Fruit fly (Drosophila melanogaster) whole organism, embryonic: ENCODE results near the gene CG17109.
A peak's percentile ranks its signal among the peaks of the same experiment; 100 is the strongest.

Source experiments
- Antp ChIP-seq: fragments of 200-800 bp; sonication (Bioruptor generic); optimal IDR thresholded peaks from 3 replicates; lab custom pipeline; 2016; ENCODE audit warnings: missing biosample characterization, missing genetic modification characterization
- Awh ChIP-seq: fragments of 200-800 bp; sonication (Bioruptor generic); IDR thresholded peaks from 2 replicates; pipeline ENCODE4, ENCODE4 v1.3.6; 2022; ENCODE audit warnings: missing biosample characterization, missing genetic modification characterization
- C15 ChIP-seq: fragments of 200-800 bp; sonication (Bioruptor generic); IDR thresholded peaks from 3 replicates; pipeline ENCODE4 v1.3.6; 2022; ENCODE audit warnings: missing biosample characterization, missing genetic modification characterization
- CG10147 ChIP-seq: fragments of 200-800 bp; sonication (Bioruptor generic); optimal IDR thresholded peaks from 2 replicates; lab custom pipeline; 2019; ENCODE audit warnings: missing biosample characterization, mild to moderate bottlenecking, missing genetic modification characterization, moderate library complexity
- CG10267 ChIP-seq: fragments of 200-800 bp; sonication (Bioruptor generic); optimal IDR thresholded peaks from 2 replicates; lab custom pipeline; 2018; ENCODE audit warnings: missing biosample characterization, mild to moderate bottlenecking, missing genetic modification characterization, moderate library complexity
- CG10366 ChIP-seq: fragments of 200-800 bp; sonication (Bioruptor generic); IDR thresholded peaks from 2 replicates; pipeline ENCODE4 v1.3.6; 2022; ENCODE audit warnings: missing biosample characterization, missing genetic modification characterization
- CG10959 ChIP-seq: fragments of 200-800 bp; sonication (Bioruptor generic); IDR thresholded peaks from 2 replicates; pipeline ENCODE4 v1.3.6; 2022; ENCODE audit warnings: missing biosample characterization, missing genetic modification characterization
- CG11696 ChIP-seq: fragments of 200-800 bp; sonication (Bioruptor generic); IDR thresholded peaks from 2 replicates; pipeline ENCODE4 v1.3.6; 2022; ENCODE audit warnings: missing biosample characterization, missing genetic modification characterization
- CG12391 ChIP-seq: fragments of 200-800 bp; sonication (Bioruptor generic); optimal IDR thresholded peaks from 3 replicates; lab custom pipeline; 2018; ENCODE audit warnings: missing biosample characterization, mild to moderate bottlenecking, missing genetic modification characterization, moderate library complexity
- CG12769 ChIP-seq: fragments of 200-800 bp; sonication (Bioruptor generic); optimal IDR thresholded peaks from 2 replicates; lab custom pipeline; 2019; ENCODE audit warnings: missing biosample characterization, mild to moderate bottlenecking, missing genetic modification characterization, moderate library complexity
- CG13123 ChIP-seq: fragments of 200-800 bp; sonication (Bioruptor generic); optimal IDR thresholded peaks from 2 replicates; lab custom pipeline; 2016; ENCODE audit warnings: missing biosample characterization, missing genetic modification characterization
- CG16779 ChIP-seq: fragments of 200-800 bp; sonication (Bioruptor generic); IDR thresholded peaks from 2 replicates; pipeline ENCODE4 v1.3.6; 2022; ENCODE audit warnings: missing biosample characterization, missing genetic modification characterization
- CG17361 ChIP-seq: fragments of 200-800 bp; sonication (Bioruptor generic); IDR thresholded peaks from 3 replicates; pipeline ENCODE4 v1.3.6; 2022; ENCODE audit warnings: missing biosample characterization, missing genetic modification characterization
- CG2712 ChIP-seq: fragments of 200-800 bp; optimal IDR thresholded peaks from 3 replicates; lab custom pipeline; 2019; ENCODE audit warnings: missing biosample characterization, mild to moderate bottlenecking, missing genetic modification characterization, moderate library complexity
- CG33557 ChIP-seq: fragments of 200-800 bp; sonication (Bioruptor generic); optimal IDR thresholded peaks from 2 replicates; lab custom pipeline; 2019; ENCODE audit warnings: missing biosample characterization, mild to moderate bottlenecking, missing genetic modification characterization, moderate library complexity
- CG3838 ChIP-seq: fragments of 200-800 bp; sonication (Bioruptor generic); optimal IDR thresholded peaks from 3 replicates; lab custom pipeline; 2016; ENCODE audit warnings: missing biosample characterization, missing genetic modification characterization
- CG6272 ChIP-seq: fragments of 200-800 bp; sonication (Bioruptor generic); IDR thresholded peaks from 2 replicates; pipeline ENCODE4 v1.3.6; 2022; ENCODE audit warnings: missing biosample characterization, missing genetic modification characterization
- CHES-1-like ChIP-seq: fragments of 200-800 bp; sonication (Bioruptor generic); optimal IDR thresholded peaks from 2 replicates; lab custom pipeline; 2016; ENCODE audit warnings: missing biosample characterization, missing genetic modification characterization
- Dad ChIP-seq: fragments of 200-800 bp; sonication (Bioruptor generic); optimal IDR thresholded peaks from 3 replicates; lab custom pipeline; 2016; ENCODE audit warnings: missing biosample characterization, missing genetic modification characterization
- Hr39 ChIP-seq: fragments of >200 bp; optimal IDR thresholded peaks from 2 replicates; lab custom pipeline; 2017
- Jarid2 ChIP-seq: fragments of 200-800 bp; sonication (Bioruptor generic); optimal IDR thresholded peaks from 3 replicates; lab custom pipeline; 2017; ENCODE audit warnings: mild to moderate bottlenecking, missing biosample characterization, missing genetic modification reagents, missing genetic modification characterization
- Lhr ChIP-seq: fragments of 200-800 bp; sonication (Bioruptor generic); optimal IDR thresholded peaks from 3 replicates; lab custom pipeline; 2017; ENCODE audit warnings: mild to moderate bottlenecking, missing biosample characterization, missing genetic modification reagents, missing genetic modification characterization
- Mrtf ChIP-seq: fragments of 200-800 bp; sonication (Bioruptor generic); IDR thresholded peaks from 3 replicates; pipeline ENCODE4 v1.3.6; 2022; ENCODE audit warnings: missing biosample characterization, missing genetic modification characterization
- Myb ChIP-seq: fragments of 200-800 bp; sonication (Bioruptor generic); optimal IDR thresholded peaks from 2 replicates; lab custom pipeline; 2016; ENCODE audit warnings: missing biosample characterization, missing genetic modification characterization
- NFAT ChIP-seq: fragments of 200-800 bp; sonication (Bioruptor generic); IDR thresholded peaks from 2 replicates; pipeline ENCODE4 v1.3.6; 2022; ENCODE audit warnings: missing biosample characterization, missing genetic modification characterization
- Neu2 ChIP-seq: fragments of 200-800 bp; sonication (Bioruptor generic); optimal IDR thresholded peaks from 3 replicates; lab custom pipeline; 2016; ENCODE audit warnings: missing biosample characterization, missing genetic modification characterization, borderline replicate concordance
- Spps ChIP-seq: fragments of 200-800 bp; sonication (Bioruptor generic); optimal IDR thresholded peaks from 2 replicates; lab custom pipeline; 2018; ENCODE audit warnings: missing biosample characterization, mild to moderate bottlenecking, missing genetic modification characterization
- Usf ChIP-seq: fragments of 200-800 bp; sonication (Bioruptor generic); optimal IDR thresholded peaks from 2 replicates; lab custom pipeline; 2017; ENCODE audit warnings: missing genotype, missing biosample characterization, missing genetic modification characterization
- bsh ChIP-seq, 2 experiments: fragments of 200-800 bp; sonication (Bioruptor generic); optimal IDR thresholded peaks; 2 replicates each; lab custom pipeline; 2017 to 2018; ENCODE audit warnings: mild to moderate bottlenecking in 2 of 2, missing biosample characterization in 2 of 2, missing genetic modification characterization in 2 of 2, moderate library complexity in 1 of 2
- dan ChIP-seq: fragments of 200-800 bp; sonication (Bioruptor generic); IDR thresholded peaks from 2 replicates; pipeline ENCODE4 v1.3.6; 2022; ENCODE audit warnings: missing biosample characterization, missing genetic modification characterization
- esg ChIP-seq: fragments of 200-800 bp; sonication (Bioruptor generic); conservative IDR thresholded peaks from 2 replicates; pipeline ENCODE4 v1.3.6; 2022; ENCODE audit warnings: missing biosample characterization, missing genetic modification characterization
- fu2 ChIP-seq: fragments of 200-800 bp; sonication (Bioruptor generic); optimal IDR thresholded peaks from 2 replicates; lab custom pipeline; 2016; ENCODE audit warnings: missing biosample characterization, missing genetic modification characterization
- grau ChIP-seq: fragments of 200-800 bp; optimal IDR thresholded peaks from 3 replicates; lab custom pipeline; 2019; ENCODE audit warnings: missing biosample characterization, mild to moderate bottlenecking, missing genetic modification characterization, moderate library complexity
- grn ChIP-seq: fragments of 200-800 bp; sonication (Bioruptor generic); optimal IDR thresholded peaks from 3 replicates; lab custom pipeline; 2017; ENCODE audit warnings: missing biosample characterization, missing genetic modification characterization
- ken ChIP-seq: fragments of 200-800 bp; sonication (Bioruptor generic); IDR thresholded peaks from 3 replicates; pipeline ENCODE4 v1.3.6; 2022; ENCODE audit warnings: missing biosample characterization, missing genetic modification characterization
- kni ChIP-seq: fragments of 200-800 bp; sonication (Bioruptor generic); optimal IDR thresholded peaks from 3 replicates; lab custom pipeline; 2017; ENCODE audit warnings: mild to moderate bottlenecking, missing biosample characterization, missing genetic modification reagents, missing genetic modification characterization
- nau ChIP-seq: fragments of 200-800 bp; sonication (Bioruptor generic); optimal IDR thresholded peaks from 3 replicates; lab custom pipeline; 2017; ENCODE audit warnings: missing biosample characterization, mild to moderate bottlenecking, missing genetic modification characterization, missing genetic modification reagents
- nerfin-1 ChIP-seq: fragments of 200-800 bp; sonication (Bioruptor generic); optimal IDR thresholded peaks from 3 replicates; lab custom pipeline; 2019; ENCODE audit warnings: missing biosample characterization, mild to moderate bottlenecking, missing genetic modification characterization, moderate library complexity
- oc ChIP-seq: fragments of 200-800 bp; sonication (Bioruptor generic); optimal IDR thresholded peaks from 2 replicates; lab custom pipeline; 2018; ENCODE audit warnings: missing biosample characterization, mild to moderate bottlenecking, missing genetic modification characterization, moderate library complexity
- pan ChIP-seq, 4 experiments: fragments of >200 bp in 3 of 4; fragments of 200-800 bp in 1 of 4; sonication (Bioruptor generic) in 1 of 4; optimal IDR thresholded peaks in 3 of 4; IDR thresholded peaks in 1 of 4; 2 replicates each; pipeline versions ENCODE4 v1.3.6 to Lab custom; 2017 to 2022; ENCODE audit warnings: missing biosample characterization in 2 of 4, missing genetic modification characterization in 2 of 4, mixed read lengths in 1 of 4
- pb ChIP-seq: fragments of 200-800 bp; sonication (Bioruptor generic); optimal IDR thresholded peaks from 3 replicates; lab custom pipeline; 2016; ENCODE audit warnings: missing biosample characterization, missing genetic modification characterization
- run ChIP-seq: fragments of 200-800 bp; sonication (Bioruptor generic); optimal IDR thresholded peaks from 3 replicates; lab custom pipeline; 2018; ENCODE audit warnings: missing biosample characterization, mild to moderate bottlenecking, missing genetic modification characterization
- shn ChIP-seq: fragments of 200-800 bp; sonication (Bioruptor generic); optimal IDR thresholded peaks from 3 replicates; lab custom pipeline; 2016; ENCODE audit warnings: missing biosample characterization, missing genetic modification characterization
- slp2 ChIP-seq: fragments of 200-800 bp; sonication (Bioruptor generic); optimal IDR thresholded peaks from 2 replicates; lab custom pipeline; 2016; ENCODE audit warnings: missing biosample characterization, missing genetic modification characterization
- so ChIP-seq: fragments of 200-800 bp; sonication (Bioruptor generic); IDR thresholded peaks from 3 replicates; pipeline ENCODE4 v1.3.6; 2022; ENCODE audit warnings: missing biosample characterization, missing genetic modification characterization
- tll ChIP-seq, 2 experiments: fragments of 200-800 bp in 1 of 2; fragments of >200 bp in 1 of 2; sonication (Bioruptor generic) in 1 of 2; optimal IDR thresholded peaks; 2 replicates each; lab custom pipeline; 2017 to 2019; ENCODE audit warnings: missing biosample characterization in 2 of 2, missing genetic modification characterization in 2 of 2, mild to moderate bottlenecking in 1 of 2, moderate library complexity in 1 of 2
- ttk ChIP-seq: fragments of 200-800 bp; sonication (Bioruptor generic); IDR thresholded peaks from 2 replicates; pipeline ENCODE4 v2.1.2; 2022; ENCODE audit warnings: missing biosample characterization, missing genetic modification characterization
- tup ChIP-seq: fragments of 200-800 bp; sonication (Bioruptor generic); optimal IDR thresholded peaks from 2 replicates; lab custom pipeline; 2016; ENCODE audit warnings: missing biosample characterization, mild to moderate bottlenecking, missing genetic modification characterization, moderate library complexity
- unpg ChIP-seq: fragments of 200-800 bp; sonication (Bioruptor generic); optimal IDR thresholded peaks from 3 replicates; lab custom pipeline; 2018; ENCODE audit warnings: missing biosample characterization, mild to moderate bottlenecking, missing genetic modification characterization, moderate library complexity
- wek ChIP-seq: fragments of 200-800 bp; sonication (Bioruptor generic); optimal IDR thresholded peaks from 3 replicates; lab custom pipeline; 2018; ENCODE audit warnings: missing biosample characterization, mild to moderate bottlenecking, missing genetic modification characterization, moderate library complexity

CG17109 gene

DNA sequence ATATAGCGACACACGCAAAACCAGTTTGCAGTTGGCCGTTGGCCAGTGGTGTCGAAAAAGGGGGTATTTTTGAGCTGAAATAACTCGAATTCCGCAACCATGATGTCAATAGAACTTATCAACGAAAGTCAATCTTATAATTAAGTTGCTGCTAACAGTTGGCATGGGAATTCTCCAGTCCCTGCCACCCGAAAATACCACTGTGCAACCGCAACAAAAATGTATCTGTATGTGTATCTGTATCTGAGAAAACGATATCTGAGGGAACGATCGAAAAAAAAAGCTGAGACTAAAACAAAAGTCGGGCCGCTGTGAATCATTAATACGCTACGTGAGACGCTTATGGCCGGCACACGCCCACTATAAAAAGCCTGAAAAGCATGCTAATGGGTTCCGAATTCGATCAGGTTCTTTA is 49.0 kb upstream of the CG17109 start (continued):
- TF ChIP-seq Usf (GFP tag; lab: Kevin White, UChicago) = no peak
- TF ChIP-seq CG6272 (GFP tag; lab: Robert Waterston, UW) = no peak
- TF ChIP-seq CHES-1-like (GFP tag; lab: Kevin White, UChicago) = peak; percentile 38
- TF ChIP-seq unpg (GFP tag; lab: Kevin White, UChicago) = peak; percentile 43
- TF ChIP-seq esg (GFP tag; lab: Robert Waterston, UW) = peak; percentile 49
- TF ChIP-seq nau (GFP tag; lab: Kevin White, UChicago) = no peak
- TF ChIP-seq Jarid2 (GFP tag; lab: Kevin White, UChicago) = no peak
- no peak for TF ChIP-seq CG11696 (GFP tag; lab: Robert Waterston, UW)
- peak; percentile 54 for TF ChIP-seq grau (tag; lab: Kevin White, UChicago)
- 0 out of 2 replicates have a peak, but pooled peaks have one; percentile 32 for TF ChIP-seq NFAT (GFP tag; lab: Robert Waterston, UW)
- TF ChIP-seq CG3838 (GFP tag; lab: Kevin White, UChicago) = no peak
- peak; percentile 52 for TF ChIP-seq Antp (GFP tag; lab: Kevin White, UChicago)
- TF ChIP-seq Mrtf (GFP tag; lab: Robert Waterston, UW) = peak; percentile 55; the same call in 1 of the 3 replicates
- TF ChIP-seq Awh (GFP tag; lab: Robert Waterston, UW) = peak; percentile 56; the same call in 1 of the 2 replicates
- TF ChIP-seq oc = no peak
- peak; percentile 45 for TF ChIP-seq shn
- no peak for TF ChIP-seq Lhr (GFP tag; lab: Kevin White, UChicago)
- no peak for TF ChIP-seq CG13123
- TF ChIP-seq dan (GFP tag; lab: Robert Waterston, UW) = no peak
- 0 out of 2 replicates have a peak, but pooled peaks have one; percentile 29 for TF ChIP-seq ttk (GFP tag; lab: Robert Waterston, UW)
- TF ChIP-seq grn (GFP tag; lab: Kevin White, UChicago) = peak; percentile 52
- no peak for TF ChIP-seq tll (GFP tag; optimal IDR thresholded peaks at IDR 0.05; lab: Kevin White, UChicago)
- TF ChIP-seq CG10147 = no peak
- TF ChIP-seq fu2 = no peak
- TF ChIP-seq pan (optimal IDR thresholded peaks at IDR 0.05; lab: Kevin White, UChicago) = no peak
- peak in 1 of 2 experiments; percentile 73 for TF ChIP-seq pan (GFP tag; optimal IDR thresholded peaks at IDR 0.05 in 1 of 2, IDR thresholded peaks at IDR 0.05 in 1 of 2)
- no peak for TF ChIP-seq tup (GFP tag; lab: Kevin White, UChicago)
- no peak for TF ChIP-seq run (tag; lab: Kevin White, UChicago)
- TF ChIP-seq CG12769 = peak; percentile 80
- no peak for TF ChIP-seq CG33557
- TF ChIP-seq nerfin-1 (tag; lab: Kevin White, UChicago) = no peak
- peak; percentile 3 for TF ChIP-seq pb (GFP tag; lab: Kevin White, UChicago)
- no peak for TF ChIP-seq Dad (GFP tag; lab: Kevin White, UChicago)
- TF ChIP-seq CG10366 (GFP tag; lab: Robert Waterston, UW) = peak; percentile 61
- peak; percentile 8; the same call in 1 of the 3 replicates for TF ChIP-seq ken (GFP tag; lab: Robert Waterston, UW)
- no peak for TF ChIP-seq Spps (tag; lab: Kevin White, UChicago)
- TF ChIP-seq CG2712 (tag; lab: Kevin White, UChicago) = peak; percentile 24
- TF ChIP-seq bsh (GFP tag; optimal IDR thresholded peaks at IDR 0.05; lab: Kevin White, UChicago) = peak in 1 of 2 experiments; percentile 41
- no peak for TF ChIP-seq kni (GFP tag; lab: Kevin White, UChicago)
- TF ChIP-seq CG10959 (GFP tag; lab: Robert Waterston, UW) = no peak
- no peak for TF ChIP-seq wek
- 0 out of 3 replicates have a peak, but pooled peaks have one; percentile 32 for TF ChIP-seq CG17361 (GFP tag; lab: Robert Waterston, UW)
- TF ChIP-seq Hr39 (lab: Kevin White, UChicago) = no peak
- TF ChIP-seq Neu2 = no peak
- TF ChIP-seq slp2 (GFP tag; lab: Kevin White, UChicago) = peak; percentile 0
- no peak for TF ChIP-seq CG10267 (tag; lab: Kevin White, UChicago)
- TF ChIP-seq Myb (GFP tag; lab: Kevin White, UChicago) = peak; percentile 50
- TF ChIP-seq C15 = 0 out of 3 replicates have a peak, but pooled peaks have one; percentile 23
- peak; percentile 2 for TF ChIP-seq CG12391 (tag; lab: Kevin White, UChicago)
- TF ChIP-seq CG16779 = 0 out of 2 replicates have a peak, but pooled peaks have one; percentile 20
- TF ChIP-seq so (GFP tag; lab: Robert Waterston, UW) = 0 out of 3 replicates have a peak, but pooled peaks have one; percentile 50
